Worm (Caenorhabditis elegans): ENCODE results near the gene mrps-22.
A peak's percentile ranks its signal among the peaks of the same experiment; 100 is the strongest.

Gene mrps-22

ce11 chrII:10627963-10628362 lies 45.5 kb downstream of the mrps-22 start, which contains the start of gene M28.8:
M28.8 (plus strand) TSS chrII:10628263.
- no peak for TF ChIP-seq dpl-1 (GFP tag; optimal IDR thresholded peaks at IDR 0.05)

ce11 chrII:10630944-10631343 lies 48.5 kb downstream of the mrps-22 start:
- TF ChIP-seq pqm-1 (tag; optimal IDR thresholded peaks at IDR 0.05): peak; percentile 63
- TF ChIP-seq ceh-28 (tag; optimal IDR thresholded peaks at IDR 0.05): no peak

Data from whole organism, L4 larva.